Worm (Caenorhabditis elegans): ENCODE results near the gene gcna-1.

gcna-1 gene

ce11 chrIII:6002024-6002423 is 6.9 kb downstream of the gcna-1 start:
- TF ChIP-seq zag-1 (tag; optimal IDR thresholded peaks at IDR 0.05) (no peak), nhr-23 (tag; optimal IDR thresholded peaks at IDR 0.05) (no peak), ceh-16 (tag; optimal IDR thresholded peaks at IDR 0.05) (no peak), unc-62 (GFP tag; optimal IDR thresholded peaks at IDR 0.05) (no peak)

- no peak for TF ChIP-seq peb-1 (tag; optimal IDR thresholded peaks at IDR 0.05)
- TF ChIP-seq dmd-4 (tag; optimal IDR thresholded peaks at IDR 0.05), result no peak
- no peak for TF ChIP-seq gmeb-1 (tag; optimal IDR thresholded peaks at IDR 0.05)
- TF ChIP-seq sem-4 (tag; optimal IDR thresholded peaks at IDR 0.05), result peak; percentile 52
- peak; percentile 36 for TF ChIP-seq mab-5 (tag; optimal IDR thresholded peaks at IDR 0.05)
- TF ChIP-seq R02D3.7 (tag; optimal IDR thresholded peaks at IDR 0.05), result no peak
- TF ChIP-seq unc-55 (GFP tag; optimal IDR thresholded peaks at IDR 0.05), result peak; percentile 77
- no peak for TF ChIP-seq nhr-25 (tag; optimal IDR thresholded peaks at IDR 0.05)
- peak in 1 of 2 experiments; percentile 45 for TF ChIP-seq lsy-2 (tag; optimal IDR thresholded peaks at IDR 0.05)
- TF ChIP-seq nhr-10 (tag; optimal IDR thresholded peaks at IDR 0.05), result no peak
- TF ChIP-seq F13H6.1 (tag; optimal IDR thresholded peaks at IDR 0.05), result no peak
- TF ChIP-seq elt-1 (tag; optimal IDR thresholded peaks at IDR 0.05), result no peak
- TF ChIP-seq elt-3 (tag; optimal IDR thresholded peaks at IDR 0.05), result no peak
- TF ChIP-seq lin-11 (tag; optimal IDR thresholded peaks at IDR 0.05), result peak; percentile 1
- TF ChIP-seq skn-1 (tag; optimal IDR thresholded peaks at IDR 0.05), result no peak
- TF ChIP-seq alr-1 (tag; optimal IDR thresholded peaks at IDR 0.05), result no peak
- peak; percentile 8 for TF ChIP-seq crh-2 (tag; optimal IDR thresholded peaks at IDR 0.05)
- peak in 1 of 2 experiments; percentile 19 for TF ChIP-seq mdl-1 (tag; optimal IDR thresholded peaks at IDR 0.05)
- TF ChIP-seq nhr-12 (tag; optimal IDR thresholded peaks at IDR 0.05), result no peak
- TF ChIP-seq nhr-77 (tag; optimal IDR thresholded peaks at IDR 0.05), result no peak
- no peak for TF ChIP-seq ztf-4 (tag; optimal IDR thresholded peaks at IDR 0.05)
- TF ChIP-seq nhr-237 (tag; optimal IDR thresholded peaks at IDR 0.05), result no peak
- peak; percentile 62 for TF ChIP-seq C34F6.9 (tag; optimal IDR thresholded peaks at IDR 0.05)
- TF ChIP-seq nhr-129 (tag; optimal IDR thresholded peaks at IDR 0.05), result peak; percentile 65
- no peak for TF ChIP-seq lin-13 (GFP tag; optimal IDR thresholded peaks at IDR 0.05)
- no peak for TF ChIP-seq ztf-11 (tag; optimal IDR thresholded peaks at IDR 0.05)
- no peak for TF ChIP-seq zag-1 (tag; optimal IDR thresholded peaks at IDR 0.05)
- TF ChIP-seq sma-9 (GFP tag; optimal IDR thresholded peaks at IDR 0.05), result no peak
- TF ChIP-seq sma-9 (tag; optimal IDR thresholded peaks at IDR 0.05), result no peak
- TF ChIP-seq snpc-4 (tag; optimal IDR thresholded peaks at IDR 0.05), result no peak
- TF ChIP-seq egl-27 (tag; optimal IDR thresholded peaks at IDR 0.05), result no peak
- TF ChIP-seq nhr-21 (tag; optimal IDR thresholded peaks at IDR 0.05), result no peak
- TF ChIP-seq blmp-1 (tag; optimal IDR thresholded peaks at IDR 0.05; ENCODE audit: insufficient read depth), result no peak
These were observed 9.3 kb downstream of the gcna-1 start for ce11 chrIII:5999629-6000028.

ce11 chrIII:5998640-5999039 is 10.2 kb downstream of the gcna-1 start:
- no peak for TF ChIP-seq mbf-1 (tag; optimal IDR thresholded peaks at IDR 0.05)
- no peak for TF ChIP-seq unc-39 (tag; optimal IDR thresholded peaks at IDR 0.05)
- TF ChIP-seq snpc-4 (tag; optimal IDR thresholded peaks at IDR 0.05), result no peak
- no peak for TF ChIP-seq Y55F3AM.14 (GFP tag; optimal IDR thresholded peaks at IDR 0.05)
- TF ChIP-seq gmeb-1 (tag; optimal IDR thresholded peaks at IDR 0.05), result no peak
- no peak for TF ChIP-seq nhr-23 (tag; optimal IDR thresholded peaks at IDR 0.05)
- no peak for TF ChIP-seq skn-1 (tag; optimal IDR thresholded peaks at IDR 0.05)
- TF ChIP-seq elt-1 (tag; optimal IDR thresholded peaks at IDR 0.05), result no peak

- TF ChIP-seq alr-1 (tag; optimal IDR thresholded peaks at IDR 0.05), result no peak
- TF ChIP-seq unc-62 (GFP tag; optimal IDR thresholded peaks at IDR 0.05), result no peak
- no peak for TF ChIP-seq ama-1 (optimal IDR thresholded peaks at IDR 0.05)
- TF ChIP-seq mdl-1 (tag; optimal IDR thresholded peaks at IDR 0.05), result no peak
- TF ChIP-seq unc-55 (GFP tag; optimal IDR thresholded peaks at IDR 0.05), result peak; percentile 0
- no peak for TF ChIP-seq ztf-1 (GFP tag; conservative IDR thresholded peaks at IDR 0.05)
These were observed 16.0 kb downstream of the gcna-1 start, which contains the start of gene T04C9.1 for ce11 chrIII:5992913-5993312. Gene T04C9.1 (plus strand): TSS chrIII:5993213.
